Fruit fly (Drosophila melanogaster): ENCODE results near the gene mdy.

Gene mdy

dm6 chr2L:16857131-16857530 lies 40.7 kb downstream of the mdy start:
- no peak for TF ChIP-seq Vsx2 (GFP tag; optimal IDR thresholded peaks at IDR 0.05; ENCODE audit: partially characterized antibody)
- no peak for TF ChIP-seq usp (GFP tag; optimal IDR thresholded peaks at IDR 0.05)
- TF ChIP-seq ey (GFP tag; optimal IDR thresholded peaks at IDR 0.05), result no peak
- TF ChIP-seq dl (GFP tag; optimal IDR thresholded peaks at IDR 0.05; ENCODE audit: insufficient read depth in 1 of 2, partially characterized antibody in 2 of 2), result no peak
- TF ChIP-seq CrebA (GFP tag; optimal IDR thresholded peaks at IDR 0.05; ENCODE audit: borderline replicate concordance), result no peak
- TF ChIP-seq Sp1 (GFP tag; optimal IDR thresholded peaks at IDR 0.05), result no peak
- no peak for TF ChIP-seq lola (GFP tag; optimal IDR thresholded peaks at IDR 0.05)
- TF ChIP-seq Jra (GFP tag; optimal IDR thresholded peaks at IDR 0.05), result no peak
- no peak for TF ChIP-seq Hnf4 (GFP tag; optimal IDR thresholded peaks at IDR 0.05)
- TF ChIP-seq tai (GFP tag; optimal IDR thresholded peaks at IDR 0.05), result no peak
- TF ChIP-seq HLH106 (tag; optimal IDR thresholded peaks at IDR 0.05), result no peak
- no peak for TF ChIP-seq N (GFP tag; optimal IDR thresholded peaks at IDR 0.05)
- TF ChIP-seq sage (GFP tag; optimal IDR thresholded peaks at IDR 0.05), result no peak
- no peak for TF ChIP-seq fru (GFP tag; optimal IDR thresholded peaks at IDR 0.05)
- no peak for TF ChIP-seq dmrt93B (GFP tag; optimal IDR thresholded peaks at IDR 0.05)
- TF ChIP-seq psq (GFP tag; optimal IDR thresholded peaks at IDR 0.05), result no peak
- no peak for TF ChIP-seq Mio (GFP tag; optimal IDR thresholded peaks at IDR 0.05)

dm6 chr2L:16857665-16858064 lies 41.2 kb downstream of the mdy start:
- TF ChIP-seq Dif (GFP tag; optimal IDR thresholded peaks at IDR 0.05; ENCODE audit: partially characterized antibody) (peak; percentile 24), dl (GFP tag; optimal IDR thresholded peaks at IDR 0.05; ENCODE audit: insufficient read depth in 1 of 2, partially characterized antibody in 2 of 2) (peak in 1 of 2 experiments; percentile 1), h (GFP tag; optimal IDR thresholded peaks at IDR 0.05) (no peak)

dm6 chr2L:16858466-16859007 lies 42.1 kb downstream of the mdy start, which contains the start of gene CG31809:
Gene CG31809 (minus strand): TSS chr2L:16858714.
- no peak for TF ChIP-seq Hr83 (GFP tag; optimal IDR thresholded peaks at IDR 0.05; ENCODE audit: poor library complexity, severe bottlenecking)
- peak; percentile 14 for TF ChIP-seq CrebA (GFP tag; optimal IDR thresholded peaks at IDR 0.05; ENCODE audit: borderline replicate concordance)
- TF ChIP-seq Rel (GFP tag; optimal IDR thresholded peaks at IDR 0.05), result no peak
- TF ChIP-seq Rel (tag; optimal IDR thresholded peaks at IDR 0.05), result no peak

DNA sequence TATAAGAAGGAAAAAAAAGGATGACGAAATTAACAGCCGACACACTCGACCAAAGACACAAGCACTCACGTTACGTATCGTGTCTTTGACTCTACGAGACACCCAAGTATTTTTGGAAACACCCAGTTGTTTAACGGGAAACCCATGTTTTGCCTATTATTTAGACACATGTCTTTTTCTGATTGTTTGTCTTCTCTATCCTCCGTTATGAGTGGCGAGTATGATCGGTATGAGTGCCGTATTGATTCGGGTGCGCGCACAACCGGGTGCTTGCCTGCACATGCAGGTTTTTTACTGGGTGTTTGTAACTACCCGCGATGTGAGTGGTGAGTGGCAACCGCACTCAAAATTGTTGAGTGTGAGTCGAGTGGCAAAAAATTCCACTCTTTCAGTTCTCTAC lies 42.6 kb downstream of the mdy start:
- TF ChIP-seq tai (GFP tag; optimal IDR thresholded peaks at IDR 0.05), result no peak
- no peak for TF ChIP-seq N (GFP tag; optimal IDR thresholded peaks at IDR 0.05)
- TF ChIP-seq Dfd (GFP tag; optimal IDR thresholded peaks at IDR 0.05), result no peak

dm6 chr2L:16859566-16859965 lies 43.1 kb downstream of the mdy start:
- peak; percentile 39 for TF ChIP-seq Myc (optimal IDR thresholded peaks at IDR 0.05)
- no peak for TF ChIP-seq tai (GFP tag; optimal IDR thresholded peaks at IDR 0.05)

dm6 chr2L:16861126-16861525 lies 44.7 kb downstream of the mdy start, which contains the start of gene CG6012:
Gene CG6012 (minus strand): TSS chr2L:16861489.
- TF ChIP-seq fru (GFP tag; optimal IDR thresholded peaks at IDR 0.05), result no peak

DNA sequence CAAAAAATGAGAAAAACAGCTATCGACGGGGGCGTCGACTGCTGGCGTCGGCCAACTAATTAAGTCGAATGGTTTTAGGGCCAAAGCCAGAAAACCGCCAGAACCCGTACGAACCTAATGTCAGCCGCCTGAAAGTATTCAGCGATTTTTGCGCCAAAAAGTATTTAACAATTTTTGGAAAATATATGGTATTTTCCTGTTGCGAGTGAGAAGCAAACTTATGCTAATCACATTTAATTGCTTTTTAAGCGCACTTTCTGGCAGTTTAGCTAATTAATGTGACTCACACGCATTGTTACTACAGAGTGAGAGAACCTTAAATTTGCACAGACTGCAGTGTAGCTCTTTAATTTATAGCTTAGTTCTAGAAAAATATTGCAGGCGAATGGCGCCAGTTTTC lies 46.1 kb downstream of the mdy start:
- TF ChIP-seq Rel (GFP tag; optimal IDR thresholded peaks at IDR 0.05) (no peak), Rel (tag; optimal IDR thresholded peaks at IDR 0.05) (peak; percentile 76), foxo (GFP tag; optimal IDR thresholded peaks at IDR 0.05) (no peak), Myc (optimal IDR thresholded peaks at IDR 0.05) (peak; percentile 65)

DNA sequence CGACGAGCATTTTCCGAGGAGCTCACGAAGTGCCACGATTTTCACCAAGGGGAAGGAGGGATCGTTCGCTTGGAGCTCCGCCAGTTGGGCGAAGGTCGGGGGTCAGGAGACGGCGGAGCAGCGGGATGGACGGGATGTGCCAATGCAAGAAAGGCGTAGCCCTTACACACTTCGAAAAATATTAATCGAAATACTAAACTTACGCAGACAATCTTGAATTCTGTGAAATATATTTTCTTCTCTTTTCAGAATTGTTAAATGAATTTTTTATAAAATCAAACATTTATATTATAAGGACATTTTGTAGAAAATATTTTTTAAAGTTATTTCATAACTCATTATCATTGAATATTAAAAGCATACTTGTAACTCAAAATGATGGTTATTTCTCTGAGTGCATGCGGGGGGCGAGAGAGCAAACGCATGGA lies 52.5 kb downstream of the mdy start:
- TF ChIP-seq N (GFP tag; optimal IDR thresholded peaks at IDR 0.05), result no peak
- no peak for TF ChIP-seq Dif (GFP tag; optimal IDR thresholded peaks at IDR 0.05; ENCODE audit: partially characterized antibody)
- no peak for TF ChIP-seq CrebA (GFP tag; optimal IDR thresholded peaks at IDR 0.05; ENCODE audit: borderline replicate concordance)
- TF ChIP-seq Mio (GFP tag; optimal IDR thresholded peaks at IDR 0.05), result no peak
- TF ChIP-seq usp (GFP tag; optimal IDR thresholded peaks at IDR 0.05), result no peak
- no peak for TF ChIP-seq OdsH (GFP tag; optimal IDR thresholded peaks at IDR 0.05)
- no peak for TF ChIP-seq dmrt93B (GFP tag; optimal IDR thresholded peaks at IDR 0.05)
- TF ChIP-seq psq (GFP tag; optimal IDR thresholded peaks at IDR 0.05), result no peak
- TF ChIP-seq Sp1 (GFP tag; optimal IDR thresholded peaks at IDR 0.05), result no peak
- no peak for TF ChIP-seq Hr78 (GFP tag; optimal IDR thresholded peaks at IDR 0.05)
- TF ChIP-seq CG32264 (GFP tag; optimal IDR thresholded peaks at IDR 0.05), result no peak
- no peak for TF ChIP-seq Vsx2 (GFP tag; optimal IDR thresholded peaks at IDR 0.05; ENCODE audit: partially characterized antibody)
- TF ChIP-seq pan (optimal IDR thresholded peaks at IDR 0.05), result no peak
- TF ChIP-seq sage (GFP tag; optimal IDR thresholded peaks at IDR 0.05), result no peak
- TF ChIP-seq br (GFP tag; optimal IDR thresholded peaks at IDR 0.05), result no peak
- no peak for TF ChIP-seq brk (GFP tag; optimal IDR thresholded peaks at IDR 0.05)
- TF ChIP-seq Abd-B (GFP tag; optimal IDR thresholded peaks at IDR 0.05), result no peak

Data from whole organism, wandering third instar larva.